Worm (Caenorhabditis elegans) whole organism, L1 larva: ENCODE data around the gene F07F6.8.

Experiments
- ceh-8 ChIP-seq: fragments of 200-800 bp; sonication (Bioruptor generic); optimal IDR thresholded peaks from 2 replicates; lab custom pipeline; 2018; ENCODE audit warnings: mild to moderate bottlenecking, missing genetic modification characterization, moderate library complexity, missing compliant biosample characterization
- sup-37 ChIP-seq: fragments of 200-800 bp; sonication (Bioruptor generic); optimal IDR thresholded peaks from 2 replicates; lab custom pipeline; 2018; ENCODE audit warnings: mild to moderate bottlenecking, missing genetic modification characterization, missing compliant biosample characterization

- no peak for TF ChIP-seq ceh-8 (GFP tag; lab: Kevin White, UChicago)
- TF ChIP-seq sup-37 (GFP tag; lab: Kevin White, UChicago), result no peak
These were observed 34.1 kb downstream of the F07F6.8 start for ce11 chrII:5391447-5391846.
